Fruit fly (Drosophila melanogaster): Measurements from ENCODE around the gene CG17261.

DNA sequence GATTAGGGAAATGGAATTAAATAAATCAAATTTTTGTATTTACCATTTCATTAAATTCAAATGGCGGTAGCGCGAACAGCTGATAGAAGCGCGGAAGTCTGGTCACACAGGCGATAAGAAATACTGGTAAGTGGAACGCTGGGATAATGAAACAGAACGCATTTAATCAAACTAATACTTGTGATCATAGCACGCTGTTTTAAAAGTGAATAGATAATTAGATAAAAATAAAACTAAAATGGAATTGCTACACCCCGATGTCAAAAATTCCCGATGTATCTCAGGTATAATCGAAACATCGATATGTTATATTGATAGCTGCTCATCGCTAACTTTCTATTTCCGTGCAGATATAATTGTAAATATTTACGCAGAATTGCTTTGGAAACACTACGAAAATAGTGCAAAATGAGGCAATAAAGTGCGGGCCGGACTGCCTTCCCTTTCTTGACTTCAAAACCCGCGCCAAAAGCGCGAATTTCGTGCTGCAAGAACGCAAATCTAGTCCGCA, 49.6 kb upstream of the CG17261 start, which contains the start of the genes okr and CG3558:
- TF ChIP-seq br (GFP tag; optimal IDR thresholded peaks at IDR 0.05) (no peak), tai (GFP tag; optimal IDR thresholded peaks at IDR 0.05) (no peak), h (GFP tag; optimal IDR thresholded peaks at IDR 0.05) (no peak)
